Fruit fly (Drosophila melanogaster): ENCODE results near the gene CG5783.

CG5783 gene

DNA sequence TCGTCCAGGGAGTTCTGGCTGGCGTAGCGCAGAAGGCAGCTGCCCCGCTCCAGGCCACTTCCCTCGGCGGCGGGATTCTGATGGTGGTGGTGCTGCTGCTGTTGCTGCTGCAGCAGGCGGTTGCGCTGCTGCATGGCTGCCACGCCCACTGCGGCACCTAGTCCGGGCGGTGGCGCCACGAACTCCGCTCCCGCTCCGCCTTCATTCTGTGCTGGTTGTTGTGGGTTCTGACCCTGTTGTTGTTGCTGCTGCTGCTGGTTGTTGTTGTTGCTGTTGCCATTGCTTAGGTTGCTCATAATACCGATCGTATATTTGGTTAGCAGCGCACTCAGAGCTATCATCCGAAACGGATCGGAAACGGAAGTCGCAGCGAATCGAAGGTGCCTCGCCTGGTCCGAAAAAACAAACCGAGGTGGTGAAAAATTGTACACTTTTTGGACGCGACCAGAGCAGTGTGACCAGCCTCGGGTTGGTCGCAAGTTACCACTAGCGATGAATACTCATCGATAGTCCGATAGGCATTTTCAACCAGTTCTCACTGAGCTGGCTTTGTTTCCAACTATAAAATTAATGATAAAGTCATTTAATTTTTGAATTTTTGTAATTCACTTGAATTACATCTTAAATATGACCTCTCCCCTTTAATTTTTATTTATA lies 18.1 kb upstream of the CG5783 start, which contains the start of gene kel (continued):
- peak; percentile 67 for TF ChIP-seq CG12391 (tag; optimal IDR thresholded peaks at IDR 0.05)
- 0 out of 3 replicates have a peak, but pooled peaks have one; percentile 9 for TF ChIP-seq sr (GFP tag; IDR thresholded peaks at IDR 0.05)
- TF ChIP-seq CG4820 (GFP tag; optimal IDR thresholded peaks at IDR 0.05) = peak; percentile 10
- TF ChIP-seq Hand (GFP tag; optimal IDR thresholded peaks at IDR 0.05) = peak; percentile 71
- no peak for TF ChIP-seq croc (GFP tag; conservative IDR thresholded peaks at IDR 0.05)
- TF ChIP-seq ab (GFP tag; optimal IDR thresholded peaks at IDR 0.05) = no peak
- no peak for TF ChIP-seq ttk (GFP tag; IDR thresholded peaks at IDR 0.05)
- peak; percentile 91 for TF ChIP-seq ssp (GFP tag; IDR thresholded peaks at IDR 0.05)
- TF ChIP-seq CG10267 (tag; optimal IDR thresholded peaks at IDR 0.05) = peak; percentile 56
- peak; percentile 53; the same call in 2 of the 3 replicates for TF ChIP-seq Doc3 (GFP tag; IDR thresholded peaks at IDR 0.05; ENCODE audit: partially characterized antibody)
- peak; percentile 49 for TF ChIP-seq ems (GFP tag; optimal IDR thresholded peaks at IDR 0.05)
- TF ChIP-seq Hr3 (GFP tag; optimal IDR thresholded peaks at IDR 0.05) = peak; percentile 9
- TF ChIP-seq dm (GFP tag; optimal IDR thresholded peaks at IDR 0.05) = peak; percentile 61
- TF ChIP-seq CG4707 (GFP tag; optimal IDR thresholded peaks at IDR 0.05) = peak; percentile 15
- TF ChIP-seq inv (GFP tag; IDR thresholded peaks at IDR 0.05; ENCODE audit: partially characterized antibody) = 0 out of 2 replicates have a peak, but pooled peaks have one; percentile 29
- peak; percentile 7 for TF ChIP-seq CG1529 (GFP tag; optimal IDR thresholded peaks at IDR 0.05)
- TF ChIP-seq Atf3 (GFP tag; optimal IDR thresholded peaks at IDR 0.05) = no peak
- peak; percentile 50 for TF ChIP-seq scrt (GFP tag; optimal IDR thresholded peaks at IDR 0.05)
- TF ChIP-seq CG14710 (tag; optimal IDR thresholded peaks at IDR 0.05) = peak; percentile 70
- no peak for TF ChIP-seq CG12744 (GFP tag; optimal IDR thresholded peaks at IDR 0.05)
- no peak for TF ChIP-seq Oli (tag; optimal IDR thresholded peaks at IDR 0.05)
- peak; percentile 43 for TF ChIP-seq NK7.1 (GFP tag; optimal IDR thresholded peaks at IDR 0.05)
- TF ChIP-seq CG15514 (GFP tag; optimal IDR thresholded peaks at IDR 0.05) = peak; percentile 90
- TF ChIP-seq CG8281 (tag; optimal IDR thresholded peaks at IDR 0.05) = no peak
- peak; percentile 47 for TF ChIP-seq Hsf (GFP tag; optimal IDR thresholded peaks at IDR 0.05)
- TF ChIP-seq fd3F (GFP tag; optimal IDR thresholded peaks at IDR 0.05) = no peak
- no peak for TF ChIP-seq Doc2 (GFP tag; IDR thresholded peaks at IDR 0.05)
- TF ChIP-seq ro (GFP tag; IDR thresholded peaks at IDR 0.05) = no peak
- TF ChIP-seq wor (GFP tag; IDR thresholded peaks at IDR 0.05) = no peak
- TF ChIP-seq Ada2b (GFP tag; IDR thresholded peaks at IDR 0.05) = no peak
- TF ChIP-seq esg (GFP tag; conservative IDR thresholded peaks at IDR 0.05) = no peak
- no peak for TF ChIP-seq H2.0 (GFP tag; IDR thresholded peaks at IDR 0.05)
- no peak for TF ChIP-seq CG4854 (GFP tag; optimal IDR thresholded peaks at IDR 0.05)
- TF ChIP-seq Lim3 (GFP tag; IDR thresholded peaks at IDR 0.05) = no peak
- TF ChIP-seq CG3163 (GFP tag; optimal IDR thresholded peaks at IDR 0.05) = peak; percentile 23
- TF ChIP-seq sna (GFP tag; IDR thresholded peaks at IDR 0.05; ENCODE audit: partially characterized antibody) = peak; percentile 59; the same call in 1 of the 2 replicates
- TF ChIP-seq chm (GFP tag; IDR thresholded peaks at IDR 0.05) = peak; percentile 73
- no peak for TF ChIP-seq peb (GFP tag; IDR thresholded peaks at IDR 0.05)
- TF ChIP-seq CG17361 (GFP tag; IDR thresholded peaks at IDR 0.05) = peak; percentile 50; the same call in 2 of the 3 replicates
- TF ChIP-seq cato (GFP tag; optimal IDR thresholded peaks at IDR 0.05; ENCODE audit: borderline replicate concordance) = no peak
- TF ChIP-seq MBD-R2 (GFP tag; IDR thresholded peaks at IDR 0.05) = peak; percentile 73; the same call in 1 of the 2 replicates
- peak; percentile 18 for TF ChIP-seq CG8089 (GFP tag; optimal IDR thresholded peaks at IDR 0.05)
- TF ChIP-seq vvl (GFP tag; IDR thresholded peaks at IDR 0.05) = peak; percentile 67
- TF ChIP-seq schlank (tag; optimal IDR thresholded peaks at IDR 0.05) = peak; percentile 66
- no peak for TF ChIP-seq CG10321 (GFP tag; IDR thresholded peaks at IDR 0.05)
- TF ChIP-seq Lhr (GFP tag; optimal IDR thresholded peaks at IDR 0.05) = peak; percentile 70
- peak; percentile 59 for TF ChIP-seq NFAT (GFP tag; IDR thresholded peaks at IDR 0.05)
- no peak for TF ChIP-seq CG7745 (tag; optimal IDR thresholded peaks at IDR 0.05)
- TF ChIP-seq CG17612 (GFP tag; IDR thresholded peaks at IDR 0.05) = peak; percentile 56; the same call in 1 of the 2 replicates
- TF ChIP-seq CG9876 (GFP tag; optimal IDR thresholded peaks at IDR 0.05) = no peak

Measured in whole organism, embryonic.